Worm (Caenorhabditis elegans) whole organism, L3 larva: ENCODE results near the gene T18D3.1.

Experiments
- fkh-10 ChIP-seq: sonication (generic microtip); optimal IDR thresholded peaks from 2 replicates; lab custom pipeline; 2017; ENCODE audit warnings: missing biosample characterization, missing genetic modification reagents, missing genetic modification characterization
- hmg-11 ChIP-seq: sonication (generic microtip); optimal IDR thresholded peaks from 2 replicates; lab custom pipeline; 2016; ENCODE audit warnings: missing genetic modification characterization, missing compliant biosample characterization
- lsy-12 ChIP-seq: sonication (generic microtip); optimal IDR thresholded peaks from 2 replicates; lab custom pipeline; 2016; ENCODE audit warnings: mild to moderate bottlenecking, missing genetic modification characterization, missing compliant biosample characterization
- nhr-12 ChIP-seq: fragments of 150-350 bp; optimal IDR thresholded peaks from 2 replicates; lab custom pipeline; 2014; ENCODE audit warnings: missing biosample characterization, missing genetic modification characterization
- nhr-77 ChIP-seq: fragments of 150-350 bp; optimal IDR thresholded peaks from 2 replicates; lab custom pipeline; 2014; ENCODE audit warnings: missing biosample characterization, missing genetic modification characterization
- sea-2 ChIP-seq: fragments of 150-350 bp; sonication (generic microtip); optimal IDR thresholded peaks from 4 replicates; lab custom pipeline; 2014; ENCODE audit warnings: missing biosample characterization, missing genetic modification reagents, missing genetic modification characterization
- skn-1 ChIP-seq: fragments of 150-350 bp; optimal IDR thresholded peaks from 2 replicates; lab custom pipeline; 2014; ENCODE audit warnings: missing biosample characterization, missing genetic modification characterization
- ztf-11 ChIP-seq: fragments of 150-350 bp; optimal IDR thresholded peaks from 2 replicates; lab custom pipeline; 2014; ENCODE audit warnings: missing biosample characterization, missing genetic modification characterization
- ztf-4 ChIP-seq: fragments of 150-350 bp; optimal IDR thresholded peaks from 2 replicates; lab custom pipeline; 2014; ENCODE audit warnings: missing biosample characterization, missing genetic modification characterization

Gene T18D3.1

DNA sequence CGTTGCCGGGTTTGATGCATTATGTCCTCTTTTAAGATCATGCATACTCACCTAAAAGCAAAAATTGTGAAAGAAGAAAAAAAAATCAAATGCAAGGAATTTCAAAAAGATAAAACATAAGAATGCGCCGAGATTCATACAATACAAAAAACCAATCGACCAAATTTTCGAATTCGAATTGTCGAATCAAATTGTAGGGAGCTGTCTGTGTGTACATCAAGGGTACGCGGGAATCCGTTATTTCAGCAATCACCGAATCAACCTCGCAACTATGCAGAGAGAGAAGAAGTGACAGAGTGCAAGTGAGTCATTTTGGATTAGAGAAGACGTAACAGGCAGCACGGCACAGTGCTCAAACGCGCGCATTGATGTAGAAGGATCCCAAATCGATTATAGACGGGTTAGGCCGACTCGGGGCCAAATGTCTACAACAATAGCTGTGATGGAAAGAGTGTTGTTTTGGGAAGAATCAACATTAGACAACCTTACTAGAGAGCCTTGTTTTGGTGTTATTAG, 48.8 kb downstream of the T18D3.1 start, which contains the start of gene sdz-19:
Gene sdz-19 (minus strand): TSS at position 51 of the 516 bp plus-strand sequence.
- TF ChIP-seq nhr-12 (tag; lab: Kevin White, UChicago) (no peak), ztf-4 (tag; lab: Kevin White, UChicago) (no peak), hmg-11 (tag; lab: Kevin White, UChicago) (no peak), nhr-77 (no peak), ztf-11 (tag; lab: Kevin White, UChicago) (no peak), sea-2 (GFP tag; lab: Kevin White, UChicago) (no peak), fkh-10 (GFP tag; lab: Kevin White, UChicago) (no peak), lsy-12 (tag; lab: Kevin White, UChicago) (peak; percentile 19), skn-1 (tag; lab: Kevin White, UChicago) (no peak)
